Worm (Caenorhabditis elegans) whole organism, L3 larva: ENCODE results near the gene scyl-1.

Experiments
- R02D3.7 ChIP-seq: fragments of 150-350 bp; optimal IDR thresholded peaks from 2 replicates; lab custom pipeline; 2014; ENCODE audit warnings: missing biosample characterization, missing genetic modification characterization
- ZK546.5 ChIP-seq: sonication (generic microtip); optimal IDR thresholded peaks from 2 replicates; lab custom pipeline; 2017; ENCODE audit warnings: missing biosample characterization, missing genetic modification characterization
- aly-2 ChIP-seq: fragments of 150-350 bp; optimal IDR thresholded peaks from 2 replicates; lab custom pipeline; 2014; ENCODE audit warnings: missing biosample characterization, missing genetic modification characterization
- ama-1 ChIP-seq: fragments of 150-350 bp; optimal IDR thresholded peaks from 2 replicates; lab custom pipeline; 2018
- ceh-16 ChIP-seq: sonication (generic microtip); optimal IDR thresholded peaks from 2 replicates; lab custom pipeline; 2017; ENCODE audit warnings: missing biosample characterization, missing genetic modification characterization
- ceh-28 ChIP-seq: fragments of 150-350 bp; optimal IDR thresholded peaks from 2 replicates; lab custom pipeline; 2014; ENCODE audit warnings: missing biosample characterization, missing genetic modification reagents, missing genetic modification characterization
- ceh-82 ChIP-seq: fragments of 150-350 bp; optimal IDR thresholded peaks from 2 replicates; lab custom pipeline; 2014; ENCODE audit warnings: missing biosample characterization, missing genetic modification characterization
- ceh-9 ChIP-seq: sonication (generic microtip); optimal IDR thresholded peaks from 2 replicates; lab custom pipeline; 2018; ENCODE audit warnings: missing biosample characterization, missing genetic modification characterization
- egl-5 ChIP-seq: fragments of 150-350 bp; optimal IDR thresholded peaks from 2 replicates; lab custom pipeline; 2017; ENCODE audit warnings: missing biosample characterization, missing genetic modification reagents, missing genetic modification characterization, inconsistent platforms
- elt-1 ChIP-seq: fragments of 150-350 bp; optimal IDR thresholded peaks from 2 replicates; lab custom pipeline; 2014; ENCODE audit warnings: missing biosample characterization, missing genetic modification characterization
- elt-2 ChIP-seq: sonication (generic microtip); optimal IDR thresholded peaks from 2 replicates; lab custom pipeline; 2016; ENCODE audit warnings: missing genetic modification reagents, mild to moderate bottlenecking, missing genetic modification characterization, missing compliant biosample characterization
- elt-3 ChIP-seq, 3 experiments: fragments of 150-350 bp in 1 of 3; sonication (generic microtip) in 2 of 3; optimal IDR thresholded peaks; 2 replicates in 2 of 3; 4 replicates in 1 of 3; lab custom pipeline; 2014 to 2017; ENCODE audit warnings: missing biosample characterization in 3 of 3, missing genetic modification characterization in 3 of 3
- eor-1 ChIP-seq, 2 experiments: fragments of 150-350 bp; optimal IDR thresholded peaks; 2 replicates each; lab custom pipeline; 2014 to 2018; ENCODE audit warnings: missing biosample characterization in 2 of 2, missing genetic modification characterization in 2 of 2
- hmg-11 ChIP-seq: sonication (generic microtip); optimal IDR thresholded peaks from 2 replicates; lab custom pipeline; 2016; ENCODE audit warnings: missing genetic modification characterization, missing compliant biosample characterization
- jun-1 ChIP-seq: fragments of 150-350 bp; optimal IDR thresholded peaks from 2 replicates; lab custom pipeline; 2014; ENCODE audit warnings: missing biosample characterization, missing genetic modification reagents, missing genetic modification characterization
- lin-15B ChIP-seq: fragments of 150-350 bp; optimal IDR thresholded peaks from 2 replicates; lab custom pipeline; 2014; ENCODE audit warnings: missing biosample characterization, missing genetic modification characterization
- lin-39 ChIP-seq: fragments of 150-350 bp; optimal IDR thresholded peaks from 2 replicates; lab custom pipeline; 2018; ENCODE audit warnings: missing biosample characterization, missing genetic modification reagents, missing genetic modification characterization
- lsy-12 ChIP-seq: sonication (generic microtip); optimal IDR thresholded peaks from 2 replicates; lab custom pipeline; 2016; ENCODE audit warnings: mild to moderate bottlenecking, missing genetic modification characterization, missing compliant biosample characterization
- mdl-1 ChIP-seq: fragments of 150-350 bp; optimal IDR thresholded peaks from 2 replicates; lab custom pipeline; 2014; ENCODE audit warnings: missing biosample characterization, missing genetic modification characterization
- mml-1 ChIP-seq: fragments of 150-350 bp; sonication (generic microtip); optimal IDR thresholded peaks from 3 replicates; lab custom pipeline; 2014; ENCODE audit warnings: missing biosample characterization, missing genetic modification characterization
- nfya-1 ChIP-seq: sonication (generic microtip); optimal IDR thresholded peaks from 2 replicates; lab custom pipeline; 2017; ENCODE audit warnings: missing genetic modification characterization, mild to moderate bottlenecking, missing compliant biosample characterization, antibody characterized with exemption, moderate library complexity; ENCODE audit not compliant: insufficient read depth
- nhr-23 ChIP-seq: fragments of 150-350 bp; optimal IDR thresholded peaks from 2 replicates; lab custom pipeline; 2014; ENCODE audit warnings: missing biosample characterization, missing genetic modification reagents, missing genetic modification characterization
- nhr-237 ChIP-seq: fragments of 150-350 bp; optimal IDR thresholded peaks from 2 replicates; lab custom pipeline; 2014; ENCODE audit warnings: missing biosample characterization, missing genetic modification characterization
- nhr-25 ChIP-seq: sonication (generic microtip); optimal IDR thresholded peaks from 2 replicates; lab custom pipeline; 2017; ENCODE audit warnings: missing biosample characterization, missing genetic modification characterization
- nhr-43 ChIP-seq: sonication (generic microtip); optimal IDR thresholded peaks from 2 replicates; lab custom pipeline; 2016; ENCODE audit warnings: mild to moderate bottlenecking, missing genetic modification characterization, missing compliant biosample characterization; ENCODE audit not compliant: poor library complexity, severe bottlenecking
- nhr-77 ChIP-seq: fragments of 150-350 bp; optimal IDR thresholded peaks from 2 replicates; lab custom pipeline; 2014; ENCODE audit warnings: missing biosample characterization, missing genetic modification characterization
- pha-4 ChIP-seq: fragments of 150-350 bp; optimal IDR thresholded peaks from 2 replicates; lab custom pipeline; 2014; ENCODE audit warnings: missing biosample characterization, missing genetic modification reagents, missing genetic modification characterization
- pqm-1 ChIP-seq: fragments of 150-350 bp; optimal IDR thresholded peaks from 2 replicates; lab custom pipeline; 2017; ENCODE audit warnings: missing biosample characterization, missing genetic modification characterization, inconsistent platforms
- sea-2 ChIP-seq: fragments of 150-350 bp; sonication (generic microtip); optimal IDR thresholded peaks from 4 replicates; lab custom pipeline; 2014; ENCODE audit warnings: missing biosample characterization, missing genetic modification reagents, missing genetic modification characterization
- skn-1 ChIP-seq: fragments of 150-350 bp; optimal IDR thresholded peaks from 2 replicates; lab custom pipeline; 2014; ENCODE audit warnings: missing biosample characterization, missing genetic modification characterization
- snpc-4 ChIP-seq: fragments of 150-350 bp; optimal IDR thresholded peaks from 2 replicates; lab custom pipeline; 2014; ENCODE audit warnings: missing biosample characterization, missing genetic modification characterization
- tbx-2 ChIP-seq: sonication (generic microtip); optimal IDR thresholded peaks from 2 replicates; lab custom pipeline; 2016; ENCODE audit warnings: mild to moderate bottlenecking, missing genetic modification characterization, missing compliant biosample characterization
- unc-39 ChIP-seq: sonication (generic microtip); optimal IDR thresholded peaks from 4 replicates; lab custom pipeline; 2017; ENCODE audit warnings: missing biosample characterization, missing genetic modification characterization
- unc-62 ChIP-seq: fragments of 150-350 bp; sonication (generic microtip); optimal IDR thresholded peaks from 4 replicates; lab custom pipeline; 2014; ENCODE audit warnings: missing biosample characterization, missing genetic modification reagents, missing genetic modification characterization
- ztf-11 ChIP-seq: fragments of 150-350 bp; optimal IDR thresholded peaks from 2 replicates; lab custom pipeline; 2014; ENCODE audit warnings: missing biosample characterization, missing genetic modification characterization
- ztf-4 ChIP-seq: fragments of 150-350 bp; optimal IDR thresholded peaks from 2 replicates; lab custom pipeline; 2014; ENCODE audit warnings: missing biosample characterization, missing genetic modification characterization

scyl-1 gene

DNA sequence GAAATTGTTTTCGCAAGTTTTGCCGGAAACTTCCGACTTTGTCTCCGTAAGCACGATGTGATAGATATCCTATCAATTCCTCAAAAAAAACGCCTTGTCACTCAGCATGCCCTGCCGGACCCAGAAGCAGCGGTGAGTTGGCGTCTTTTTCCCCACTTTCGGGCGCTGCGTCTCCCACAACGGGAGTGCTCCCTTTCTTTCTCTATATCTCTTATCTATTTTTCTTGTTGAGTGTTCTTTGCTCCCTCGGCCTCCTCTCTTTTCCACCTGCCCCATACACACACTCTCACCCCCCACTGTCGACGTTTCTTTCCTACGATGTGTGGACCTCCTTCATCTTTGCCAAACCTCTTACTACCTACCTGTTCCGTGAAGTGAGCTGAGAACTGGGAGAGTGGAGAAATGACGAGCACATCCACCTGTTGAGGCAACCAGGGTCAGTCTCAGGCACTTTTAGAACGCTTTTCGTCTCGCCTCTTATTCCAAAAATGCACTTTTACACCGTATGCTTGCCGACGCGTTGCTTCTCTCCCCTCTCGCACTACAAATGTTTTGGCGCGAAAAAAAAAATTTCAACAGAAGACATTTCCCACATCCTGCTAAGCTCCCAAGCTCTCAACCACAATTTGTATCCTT lies 44.5 kb upstream of the scyl-1 start:
- peak; percentile 2 for TF ChIP-seq ceh-82 (tag; lab: Kevin White, UChicago)
- TF ChIP-seq elt-2 (tag; lab: Kevin White, UChicago), result peak; percentile 67
- peak; percentile 48 for TF ChIP-seq lin-15B (tag; lab: Kevin White, UChicago)
- TF ChIP-seq nhr-43 (tag; lab: Kevin White, UChicago), result peak; percentile 46
- peak; percentile 77 for TF ChIP-seq nfya-1 (tag; lab: Kevin White, UChicago)
- peak; percentile 23 for TF ChIP-seq tbx-2 (tag; lab: Kevin White, UChicago)
- TF ChIP-seq hmg-11, result peak; percentile 90
- peak; percentile 26 for TF ChIP-seq lsy-12 (tag; lab: Kevin White, UChicago)
- peak; percentile 4 for TF ChIP-seq elt-1
- TF ChIP-seq ZK546.5, result no peak
- no peak for TF ChIP-seq ztf-11
- peak; percentile 87 for TF ChIP-seq lin-39 (tag; lab: Kevin White, UChicago)
- peak; percentile 61 for TF ChIP-seq snpc-4 (tag; lab: Kevin White, UChicago)
- no peak for TF ChIP-seq ztf-4
- peak; percentile 24 for TF ChIP-seq ceh-28 (tag; lab: Kevin White, UChicago)
- TF ChIP-seq egl-5, result peak; percentile 3
- no peak for TF ChIP-seq nhr-237 (tag; lab: Kevin White, UChicago)
- TF ChIP-seq ama-1 (lab: Kevin White, UChicago), result peak; percentile 75
- TF ChIP-seq nhr-25 (tag; lab: Kevin White, UChicago), result peak; percentile 29
- TF ChIP-seq pqm-1, result peak; percentile 37
- peak; percentile 71 for TF ChIP-seq pha-4 (tag; lab: Kevin White, UChicago)
- no peak for TF ChIP-seq mml-1 (tag; lab: Kevin White, UChicago)
- TF ChIP-seq sea-2, result no peak
- TF ChIP-seq nhr-23 (tag; lab: Kevin White, UChicago), result peak; percentile 17
- TF ChIP-seq nhr-77 (tag; lab: Kevin White, UChicago), result no peak
- no peak for TF ChIP-seq ceh-16
- peak; percentile 25 for TF ChIP-seq mdl-1 (tag; lab: Kevin White, UChicago)
- TF ChIP-seq unc-62 (GFP tag; lab: Kevin White, UChicago), result peak; percentile 93
- TF ChIP-seq skn-1 (tag; lab: Kevin White, UChicago), result peak; percentile 4
- no peak for TF ChIP-seq jun-1
- peak; percentile 48 for TF ChIP-seq R02D3.7 (tag; lab: Kevin White, UChicago)

DNA sequence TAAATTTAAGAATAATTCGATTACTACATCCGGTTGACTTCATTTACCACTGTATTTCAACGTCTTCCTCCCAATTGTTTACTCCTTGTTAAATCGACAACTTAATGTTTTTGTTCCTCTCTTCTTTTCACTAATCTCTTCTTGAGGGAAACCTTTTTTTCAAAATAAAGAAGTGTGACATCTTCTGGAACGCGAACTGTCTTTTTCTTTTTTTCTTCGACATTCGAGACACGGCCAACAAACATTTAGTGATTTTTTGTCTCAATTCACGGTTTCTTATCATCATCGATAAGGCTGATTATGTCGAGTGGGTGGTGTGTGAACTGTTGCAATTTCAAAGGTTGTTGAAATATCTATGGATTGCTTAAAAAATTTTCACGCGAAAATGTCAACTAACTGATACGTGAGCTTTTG lies 43.7 kb upstream of the scyl-1 start:
- TF ChIP-seq elt-2 (tag; lab: Kevin White, UChicago) (peak; percentile 88), nhr-43 (tag; lab: Kevin White, UChicago) (no peak), ZK546.5 (no peak), nhr-23 (tag; lab: Kevin White, UChicago) (peak; percentile 43), elt-3 (tag; optimal IDR thresholded peaks at IDR 0.05; lab: Kevin White, UChicago) (peak in 1 of 3 experiments; percentile 5), ceh-28 (tag; lab: Kevin White, UChicago) (no peak), eor-1 (tag; optimal IDR thresholded peaks at IDR 0.05; lab: Kevin White, UChicago) (no peak), jun-1 (peak; percentile 36), tbx-2 (tag; lab: Kevin White, UChicago) (no peak), unc-62 (GFP tag; lab: Kevin White, UChicago) (no peak), pqm-1 (peak; percentile 65), aly-2 (tag; lab: Kevin White, UChicago) (no peak)
- TF ChIP-seq, all 47 proteins: peak for 5

DNA sequence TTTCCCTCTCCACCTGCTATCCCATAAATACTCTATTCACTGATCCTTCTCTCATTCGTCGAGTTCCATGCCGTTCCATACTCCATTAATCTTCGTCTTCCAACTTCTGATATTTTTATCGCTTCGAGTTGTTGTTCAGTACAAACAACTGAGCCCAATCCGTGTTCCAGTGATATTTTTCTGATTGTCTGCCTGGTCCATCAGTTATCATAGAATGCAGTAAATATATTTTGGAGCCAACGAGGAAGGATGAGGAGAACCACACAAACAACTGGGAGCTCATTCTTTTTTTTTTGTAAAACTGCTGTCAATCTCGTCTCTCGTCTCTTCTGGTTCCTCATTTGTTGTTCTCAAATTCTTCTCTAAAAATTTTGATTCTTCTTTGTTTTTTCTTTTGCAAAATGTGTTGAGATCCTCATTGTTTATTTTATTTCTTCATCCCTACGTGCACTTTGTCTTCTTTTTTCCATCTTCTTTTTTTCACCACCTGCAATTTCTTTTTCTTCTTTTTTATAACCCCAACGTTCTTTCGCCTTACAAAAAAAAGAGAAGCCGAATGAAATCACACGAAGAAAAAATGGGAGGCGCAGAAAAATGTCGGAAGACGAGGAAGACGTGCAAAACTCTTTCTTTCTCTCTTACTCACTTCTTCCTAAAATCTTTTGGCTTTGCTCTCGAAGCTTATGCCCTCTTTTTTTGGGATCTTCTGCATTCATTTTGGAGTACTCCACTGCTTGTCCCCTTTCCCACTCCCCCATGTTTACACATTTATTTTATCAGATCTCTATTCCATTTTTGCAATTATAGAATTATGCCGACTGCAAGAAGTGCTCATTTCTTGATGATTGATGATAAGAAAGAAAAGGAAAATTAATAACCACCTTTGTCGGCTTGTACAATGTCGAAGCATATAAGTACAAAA lies 42.5 kb upstream of the scyl-1 start:
- no peak for TF ChIP-seq unc-39 (tag; lab: Kevin White, UChicago)
- TF ChIP-seq ztf-4, result no peak
- no peak for TF ChIP-seq ceh-9 (tag; lab: Kevin White, UChicago)
- TF ChIP-seq snpc-4 (tag; lab: Kevin White, UChicago), result peak; percentile 3
- TF ChIP-seq elt-2 (tag; lab: Kevin White, UChicago), result peak; percentile 32
- no peak for TF ChIP-seq tbx-2 (tag; lab: Kevin White, UChicago)
- peak; percentile 35 for TF ChIP-seq lin-39 (tag; lab: Kevin White, UChicago)
- TF ChIP-seq nhr-77 (tag; lab: Kevin White, UChicago), result no peak
